Fruit fly (Drosophila melanogaster) whole organism, prepupa: ENCODE results near the gene CG2533.

Experiments used
- CG11902 ChIP-seq: fragments of 200-800 bp; sonication (Bioruptor generic); optimal IDR thresholded peaks from 3 replicates; lab custom pipeline; 2016; ENCODE audit warnings: missing biosample characterization, missing genetic modification characterization
- CG15336 ChIP-seq: fragments of 200-800 bp; sonication (Bioruptor generic); IDR thresholded peaks from 2 replicates; pipeline ENCODE4 v1.3.6; 2022; ENCODE audit warnings: missing biosample characterization, missing genetic modification characterization
- CG16779 ChIP-seq: fragments of 200-800 bp; sonication (Bioruptor generic); optimal IDR thresholded peaks from 3 replicates; lab custom pipeline; 2017; ENCODE audit warnings: missing biosample characterization, mild to moderate bottlenecking, missing genetic modification characterization
- CG6854 ChIP-seq: fragments of 200-800 bp; sonication (Bioruptor generic); optimal IDR thresholded peaks from 2 replicates; lab custom pipeline; 2017; ENCODE audit warnings: missing biosample characterization, mild to moderate bottlenecking, missing genetic modification characterization
- Ets96B ChIP-seq: fragments of 200-800 bp; optimal IDR thresholded peaks from 2 replicates; lab custom pipeline; 2019; ENCODE audit warnings: missing biosample characterization, mild to moderate bottlenecking, missing genetic modification characterization, moderate library complexity
- Hr39 ChIP-seq: fragments of 200-800 bp; sonication (Bioruptor generic); optimal IDR thresholded peaks from 2 replicates; lab custom pipeline; 2016; ENCODE audit warnings: missing biosample characterization, missing genetic modification characterization
- Lpt ChIP-seq: fragments of 200-800 bp; sonication (Bioruptor generic); optimal IDR thresholded peaks from 3 replicates; lab custom pipeline; 2016; ENCODE audit warnings: missing biosample characterization, missing genetic modification characterization
- Smox ChIP-seq: fragments of 200-800 bp; sonication (Bioruptor generic); optimal IDR thresholded peaks from 3 replicates; lab custom pipeline; 2016; ENCODE audit warnings: missing biosample characterization, missing genetic modification characterization
- fkh ChIP-seq: fragments of 200-800 bp; sonication (Bioruptor generic); optimal IDR thresholded peaks from 3 replicates; lab custom pipeline; 2017; ENCODE audit warnings: missing biosample characterization, mild to moderate bottlenecking, missing genetic modification characterization, moderate library complexity
- lz ChIP-seq: fragments of 200-800 bp; sonication (Bioruptor generic); optimal IDR thresholded peaks from 3 replicates; lab custom pipeline; 2016; ENCODE audit warnings: missing biosample characterization, missing genetic modification characterization
- net ChIP-seq: fragments of 200-800 bp; sonication (Bioruptor generic); optimal IDR thresholded peaks from 3 replicates; lab custom pipeline; 2016; ENCODE audit warnings: missing biosample characterization, missing genetic modification characterization

dm6 chrX:11620527-11620926 lies 16.5 kb upstream of the CG2533 start:
- TF ChIP-seq CG15336 (GFP tag; lab: Robert Waterston, UW) (no peak), Smox (GFP tag; lab: Kevin White, UChicago) (no peak), Hr39 (GFP tag; lab: Kevin White, UChicago) (no peak), CG6854 (GFP tag; lab: Kevin White, UChicago) (no peak), Ets96B (tag; lab: Kevin White, UChicago) (no peak), CG11902 (GFP tag; lab: Kevin White, UChicago) (no peak), CG16779 (no peak), Lpt (GFP tag; lab: Kevin White, UChicago) (no peak), fkh (GFP tag; lab: Kevin White, UChicago) (no peak), net (no peak), lz (GFP tag; lab: Kevin White, UChicago) (no peak)
